Worm (Caenorhabditis elegans) whole organism, L1 larva: ENCODE results near the gene cif-1.

Experiments used
- ama-1 ChIP-seq: fragments of 150-350 bp; optimal IDR thresholded peaks from 2 replicates; lab custom pipeline; 2014
- ceh-63 ChIP-seq: fragments of 200-800 bp; sonication (Bioruptor generic); optimal IDR thresholded peaks from 2 replicates; lab custom pipeline; 2018; ENCODE audit warnings: mild to moderate bottlenecking, missing genetic modification characterization, missing compliant biosample characterization
- efl-1 ChIP-seq, 4 experiments: fragments of 150-350 bp; optimal IDR thresholded peaks in 3 of 4; peaks in 1 of 4; 1 replicate in 1 of 4; 2 replicates in 3 of 4; lab custom pipeline; 2014; ENCODE audit warnings: missing biosample characterization in 2 of 4, missing genetic modification characterization in 2 of 4, missing genetic modification reagents in 2 of 4
- elt-2 ChIP-seq: sonication (generic microtip); optimal IDR thresholded peaks from 2 replicates; lab custom pipeline; 2016; ENCODE audit warnings: missing genetic modification characterization, mild to moderate bottlenecking, inconsistent platforms, missing compliant biosample characterization, missing genetic modification reagents
- fkh-10 ChIP-seq: sonication (generic microtip); optimal IDR thresholded peaks from 2 replicates; lab custom pipeline; 2017; ENCODE audit warnings: missing biosample characterization, missing genetic modification reagents, missing genetic modification characterization
- fos-1 ChIP-seq: fragments of 150-350 bp; optimal IDR thresholded peaks from 2 replicates; lab custom pipeline; 2014; ENCODE audit warnings: missing biosample characterization, missing genetic modification characterization
- hlh-17 ChIP-seq: fragments of 200-800 bp; sonication (Bioruptor generic); optimal IDR thresholded peaks from 2 replicates; lab custom pipeline; 2018; ENCODE audit warnings: missing genetic modification characterization, mild to moderate bottlenecking, missing compliant biosample characterization, moderate library complexity, borderline replicate concordance
- hlh-4 ChIP-seq: sonication (generic microtip); optimal IDR thresholded peaks from 2 replicates; lab custom pipeline; 2016; ENCODE audit warnings: mild to moderate bottlenecking, missing genetic modification characterization, missing compliant biosample characterization
- hpl-2 ChIP-seq: fragments of 150-350 bp; optimal IDR thresholded peaks from 2 replicates; lab custom pipeline; 2014; ENCODE audit warnings: missing biosample characterization, missing genetic modification reagents, missing genetic modification characterization
- jun-1 ChIP-seq: fragments of 150-350 bp; optimal IDR thresholded peaks from 2 replicates; lab custom pipeline; 2014; ENCODE audit warnings: missing biosample characterization, missing genetic modification reagents, missing genetic modification characterization
- lin-13 ChIP-seq: fragments of 150-350 bp; optimal IDR thresholded peaks from 2 replicates; lab custom pipeline; 2014; ENCODE audit warnings: missing biosample characterization, missing genetic modification reagents, missing genetic modification characterization
- lin-14 ChIP-seq: fragments of 200-800 bp; sonication (Bioruptor generic); optimal IDR thresholded peaks from 2 replicates; lab custom pipeline; 2018; ENCODE audit warnings: mild to moderate bottlenecking, missing genetic modification characterization, moderate library complexity, missing compliant biosample characterization
- lir-3 ChIP-seq: sonication (generic microtip); optimal IDR thresholded peaks from 2 replicates; lab custom pipeline; 2016; ENCODE audit warnings: mild to moderate bottlenecking, missing genetic modification characterization, moderate library complexity, missing compliant biosample characterization; ENCODE audit not compliant: poor library complexity
- mep-1 ChIP-seq: fragments of 150-350 bp; optimal IDR thresholded peaks from 2 replicates; lab custom pipeline; 2014; ENCODE audit warnings: missing biosample characterization, missing genetic modification characterization
- nhr-19 ChIP-seq: fragments of 200-800 bp; sonication (Bioruptor generic); conservative IDR thresholded peaks from 2 replicates; pipeline ENCODE4 v1.3.6; 2022; ENCODE audit warnings: missing genetic modification characterization, missing compliant biosample characterization
- nhr-47 ChIP-seq: sonication (generic microtip); optimal IDR thresholded peaks from 2 replicates; lab custom pipeline; 2016; ENCODE audit warnings: mild to moderate bottlenecking, missing genetic modification characterization, moderate library complexity, missing compliant biosample characterization
- nhr-71 ChIP-seq: sonication (generic microtip); optimal IDR thresholded peaks from 2 replicates; lab custom pipeline; 2016; ENCODE audit warnings: mild to moderate bottlenecking, missing genetic modification characterization, moderate library complexity, missing compliant biosample characterization
- nhr-90 ChIP-seq: sonication (generic microtip); optimal IDR thresholded peaks from 2 replicates; lab custom pipeline; 2016; ENCODE audit warnings: mild to moderate bottlenecking, missing genetic modification characterization, missing compliant biosample characterization; ENCODE audit not compliant: poor library complexity
- pqm-1 ChIP-seq: sonication (generic microtip); optimal IDR thresholded peaks from 3 replicates; lab custom pipeline; 2017; ENCODE audit warnings: missing biosample characterization, missing genetic modification characterization
- tbx-2 ChIP-seq: sonication (generic microtip); optimal IDR thresholded peaks from 2 replicates; lab custom pipeline; 2016; ENCODE audit warnings: missing genetic modification characterization, missing compliant biosample characterization
- unc-30 ChIP-seq: sonication (generic microtip); optimal IDR thresholded peaks from 2 replicates; lab custom pipeline; 2017; ENCODE audit warnings: missing biosample characterization, missing genetic modification characterization
- unc-62 ChIP-seq: fragments of 150-350 bp; optimal IDR thresholded peaks from 2 replicates; lab custom pipeline; 2014; ENCODE audit warnings: missing biosample characterization, missing genetic modification reagents, missing genetic modification characterization
- xbp-1 ChIP-seq: sonication (generic microtip); optimal IDR thresholded peaks from 2 replicates; lab custom pipeline; 2016; ENCODE audit warnings: missing genetic modification characterization, missing compliant biosample characterization
- ztf-11 ChIP-seq, 2 experiments: sonication (generic microtip); optimal IDR thresholded peaks; 2 replicates each; lab custom pipeline; 2016 to 2017; ENCODE audit warnings: missing genetic modification characterization in 2 of 2, missing biosample characterization in 1 of 2, missing compliant biosample characterization in 1 of 2

The cif-1 gene

DNA sequence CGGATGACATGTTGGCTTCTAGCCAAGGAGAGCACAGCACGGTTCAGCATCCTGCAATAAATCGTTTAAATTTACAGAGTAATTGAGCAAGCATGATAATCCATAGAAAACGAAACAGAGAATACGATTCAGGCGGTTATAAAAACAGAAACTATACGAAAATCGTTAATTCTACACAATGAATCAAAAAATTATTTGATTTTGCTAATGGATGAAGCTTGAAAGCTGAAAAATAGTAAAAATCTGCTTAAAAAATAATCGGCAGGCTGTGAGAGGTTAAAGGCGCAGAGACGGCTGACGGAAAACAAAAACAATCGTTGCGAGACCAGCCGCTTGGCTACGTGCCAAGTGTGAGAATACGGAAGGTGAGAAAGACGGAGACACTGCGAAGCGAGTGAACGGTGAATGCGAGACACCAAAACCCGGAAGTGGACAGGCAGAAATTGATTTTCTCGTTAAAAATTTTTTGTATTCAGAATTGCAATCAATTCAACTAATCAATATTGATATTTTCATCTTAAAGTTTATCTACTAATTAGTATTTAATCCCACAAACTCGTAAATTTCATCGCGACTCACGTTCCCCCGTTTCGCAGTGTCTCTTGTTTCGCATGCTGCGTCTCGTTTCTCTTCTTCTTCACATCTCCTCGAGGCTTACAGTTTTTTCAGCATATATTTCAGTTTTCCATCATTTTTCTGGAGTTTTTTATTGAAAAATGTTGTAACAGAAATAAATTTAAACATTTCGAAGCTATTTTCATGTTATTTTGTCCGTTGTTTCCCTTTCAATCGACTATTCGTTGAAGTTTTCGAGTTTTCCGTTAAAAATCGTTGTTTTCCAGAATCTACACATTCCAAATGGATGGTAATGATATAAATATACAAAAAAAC, 50.2 kb downstream of the cif-1 start, which contains the start of the genes F29B9.11 and jmjd-1.2 (continued):
- TF ChIP-seq fos-1 (tag; lab: Kevin White, UChicago) = peak; percentile 79
- peak; percentile 83 for TF ChIP-seq jun-1 (tag; lab: Kevin White, UChicago)
- TF ChIP-seq tbx-2 (tag; lab: Kevin White, UChicago) = peak; percentile 98
- TF ChIP-seq hpl-2 (GFP tag; lab: Kevin White, UChicago) = peak; percentile 86
- peak; percentile 95 for TF ChIP-seq lin-14
- TF ChIP-seq nhr-47 (tag; lab: Kevin White, UChicago) = peak; percentile 96
- peak; percentile 97 for TF ChIP-seq nhr-90
- TF ChIP-seq, all 84 proteins: peak for 68

DNA sequence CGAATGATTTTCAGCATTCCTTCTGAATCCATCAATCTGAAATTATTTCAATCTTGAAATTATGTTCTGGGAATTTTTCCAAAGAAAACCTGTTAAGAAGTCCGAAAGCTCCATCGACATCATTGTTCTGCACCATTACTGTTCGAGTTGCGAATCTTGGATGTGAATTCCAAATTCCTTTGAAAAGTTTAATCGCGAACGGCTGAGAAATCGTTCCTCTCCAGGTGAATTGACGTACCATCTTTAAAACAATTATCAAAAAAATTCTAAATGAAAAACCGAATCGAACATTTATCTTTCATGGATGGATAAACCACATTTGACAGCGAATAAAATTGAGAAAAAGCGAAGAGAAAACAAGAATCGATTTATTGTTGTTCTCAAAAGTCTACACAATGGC, 51.3 kb downstream of the cif-1 start, which contains the start of gene mrps-21:
mrps-21 (minus strand) TSS at position 241 of the 400 bp plus-strand sequence.
- TF ChIP-seq hlh-4 (tag; lab: Kevin White, UChicago) (no peak), pqm-1 (tag; lab: Kevin White, UChicago) (no peak), lir-3 (no peak), lin-13 (GFP tag; lab: Kevin White, UChicago) (no peak), ama-1 (lab: Kevin White, UChicago) (peak; percentile 13), mep-1 (tag; lab: Kevin White, UChicago) (no peak), hlh-17 (no peak), ztf-11 (tag; optimal IDR thresholded peaks at IDR 0.05; lab: Kevin White, UChicago) (no peak), unc-30 (tag; lab: Kevin White, UChicago) (no peak), ceh-63 (no peak), unc-62 (GFP tag; lab: Kevin White, UChicago) (no peak), nhr-71 (tag; lab: Kevin White, UChicago) (peak; percentile 25)

DNA sequence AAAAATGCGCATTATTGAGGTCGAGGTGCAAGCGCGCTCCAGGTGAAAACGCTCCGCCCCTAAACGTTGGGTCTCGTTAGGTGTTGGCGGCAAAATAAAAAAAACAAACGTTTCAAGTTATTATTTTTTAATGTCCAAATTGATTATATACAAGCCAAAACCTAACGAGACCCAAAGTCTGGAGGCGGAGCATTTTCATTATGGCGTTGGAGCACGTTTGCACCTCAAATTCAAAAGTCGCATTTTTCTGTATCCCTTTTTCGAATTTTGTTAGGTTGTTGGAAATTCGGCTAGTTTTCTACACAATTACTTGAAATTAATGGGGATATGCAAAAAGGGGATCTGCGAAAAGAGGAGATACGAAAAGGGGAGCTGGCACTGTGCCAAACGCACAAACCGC, 52.7 kb downstream of the cif-1 start, which contains the start of gene col-111:
col-111 (minus strand) TSS at position 101 of the 400 bp plus-strand sequence.
- TF ChIP-seq efl-1 (optimal IDR thresholded peaks at IDR 0.05; lab: Kevin White, UChicago) = no peak
- peak in 1 of 2 experiments; percentile 55 for TF ChIP-seq efl-1 (GFP tag; optimal IDR thresholded peaks at IDR 0.05 in 1 of 2; lab: Kevin White, UChicago)
- TF ChIP-seq xbp-1 = no peak
- no peak for TF ChIP-seq unc-62 (GFP tag; lab: Kevin White, UChicago)
- TF ChIP-seq fkh-10 = no peak
- TF ChIP-seq elt-2 (tag; lab: Kevin White, UChicago) = no peak
- TF ChIP-seq nhr-19 = no peak
- TF ChIP-seq ama-1 (lab: Kevin White, UChicago) = no peak
- TF ChIP-seq hpl-2 (GFP tag; lab: Kevin White, UChicago) = no peak
